Worm (Caenorhabditis elegans): ENCODE results near the gene C54E4.12.

- no peak for TF ChIP-seq ztf-23 (GFP tag; IDR thresholded peaks at IDR 0.05)
- no peak for TF ChIP-seq T22C8.4 (GFP tag; IDR thresholded peaks at IDR 0.05)
- no peak for TF ChIP-seq ref-1 (GFP tag; conservative IDR thresholded peaks at IDR 0.05)
- TF ChIP-seq klf-2 (GFP tag; conservative IDR thresholded peaks at IDR 0.05), result no peak
- no peak for TF ChIP-seq flt-1 (GFP tag; IDR thresholded peaks at IDR 0.05)
- no peak for TF ChIP-seq ztf-29 (GFP tag; IDR thresholded peaks at IDR 0.05)
- TF ChIP-seq tab-1 (GFP tag; IDR thresholded peaks at IDR 0.05), result no peak
- TF ChIP-seq cog-1 (tag; optimal IDR thresholded peaks at IDR 0.05), result no peak
- no peak for TF ChIP-seq med-1 (GFP tag; optimal IDR thresholded peaks at IDR 0.05; ENCODE audit: insufficient read depth)
Observed at ce11 chrIV:2172880-2173279, 32.4 kb upstream of the C54E4.12 start.
